Worm (Caenorhabditis elegans): ENCODE measurements around the gene drd-1.

drd-1 gene

ce11 chrII:8405303-8405702, 17.5 kb downstream of the drd-1 start, which contains the start of gene ubc-24:
Gene ubc-24, plus strand, starts transcription at chrII:8405603.
- TF ChIP-seq ceh-82 (tag; optimal IDR thresholded peaks at IDR 0.05) (no peak), ceh-16 (tag; optimal IDR thresholded peaks at IDR 0.05) (no peak), elt-2 (tag; optimal IDR thresholded peaks at IDR 0.05) (no peak), elt-1 (tag; optimal IDR thresholded peaks at IDR 0.05) (no peak), R02D3.7 (tag; optimal IDR thresholded peaks at IDR 0.05) (no peak), nhr-76 (tag; optimal IDR thresholded peaks at IDR 0.05) (no peak), lin-15B (tag; optimal IDR thresholded peaks at IDR 0.05) (no peak), mdl-1 (tag; optimal IDR thresholded peaks at IDR 0.05) (no peak), skn-1 (tag; optimal IDR thresholded peaks at IDR 0.05) (no peak), zag-1 (tag; optimal IDR thresholded peaks at IDR 0.05) (no peak), ceh-28 (tag; optimal IDR thresholded peaks at IDR 0.05) (no peak), nhr-23 (tag; optimal IDR thresholded peaks at IDR 0.05) (no peak), egl-5 (tag; optimal IDR thresholded peaks at IDR 0.05) (no peak), lsy-12 (tag; optimal IDR thresholded peaks at IDR 0.05) (no peak), unc-39 (tag; optimal IDR thresholded peaks at IDR 0.05) (no peak), ama-1 (optimal IDR thresholded peaks at IDR 0.05) (no peak), nhr-25 (tag; optimal IDR thresholded peaks at IDR 0.05) (no peak), nhr-43 (tag; optimal IDR thresholded peaks at IDR 0.05; ENCODE audit: poor library complexity, severe bottlenecking) (no peak), daf-12 (tag; optimal IDR thresholded peaks at IDR 0.05) (no peak)

ce11 chrII:8407491-8407890, 19.6 kb downstream of the drd-1 start, which contains the start of gene sra-13:
Gene sra-13, plus strand, starts transcription at chrII:8407685.
- no peak for TF ChIP-seq skn-1 (tag; optimal IDR thresholded peaks at IDR 0.05)

ce11 chrII:8409538-8409937, 21.7 kb downstream of the drd-1 start:
- TF ChIP-seq nhr-25 (tag; optimal IDR thresholded peaks at IDR 0.05) (peak; percentile 50), lin-39 (tag; optimal IDR thresholded peaks at IDR 0.05) (peak; percentile 64), elt-2 (tag; optimal IDR thresholded peaks at IDR 0.05) (no peak)

- no peak for TF ChIP-seq unc-39 (tag; optimal IDR thresholded peaks at IDR 0.05)
- TF ChIP-seq nhr-11 (tag; optimal IDR thresholded peaks at IDR 0.05): no peak
- TF ChIP-seq egl-27 (tag; optimal IDR thresholded peaks at IDR 0.05): no peak
- TF ChIP-seq fos-1 (tag; optimal IDR thresholded peaks at IDR 0.05): no peak
- no peak for TF ChIP-seq fkh-10 (GFP tag; optimal IDR thresholded peaks at IDR 0.05)
- TF ChIP-seq lin-15B (tag; optimal IDR thresholded peaks at IDR 0.05): no peak
- TF ChIP-seq tbx-2 (tag; optimal IDR thresholded peaks at IDR 0.05): no peak
- TF ChIP-seq hmg-11 (tag; optimal IDR thresholded peaks at IDR 0.05): no peak
- no peak for TF ChIP-seq ZK546.5 (tag; optimal IDR thresholded peaks at IDR 0.05)
- TF ChIP-seq nhr-237 (tag; optimal IDR thresholded peaks at IDR 0.05): no peak
- no peak for TF ChIP-seq snpc-4 (tag; optimal IDR thresholded peaks at IDR 0.05)
- no peak for TF ChIP-seq nhr-12 (tag; optimal IDR thresholded peaks at IDR 0.05)
- no peak for TF ChIP-seq ceh-28 (tag; optimal IDR thresholded peaks at IDR 0.05)
- TF ChIP-seq ceh-82 (tag; optimal IDR thresholded peaks at IDR 0.05): no peak
Measured at ce11 chrII:8411002-8411401, 23.2 kb downstream of the drd-1 start.

- TF ChIP-seq pqm-1 (tag; optimal IDR thresholded peaks at IDR 0.05): peak; percentile 16
- no peak for TF ChIP-seq zag-1 (tag; optimal IDR thresholded peaks at IDR 0.05)
- no peak for TF ChIP-seq mml-1 (tag; optimal IDR thresholded peaks at IDR 0.05)
- TF ChIP-seq pha-4 (tag; optimal IDR thresholded peaks at IDR 0.05): no peak
- no peak for TF ChIP-seq egl-5 (tag; optimal IDR thresholded peaks at IDR 0.05)
- TF ChIP-seq ceh-9 (tag; optimal IDR thresholded peaks at IDR 0.05): no peak
- TF ChIP-seq aly-2 (tag; optimal IDR thresholded peaks at IDR 0.05): no peak
- peak; percentile 37 for TF ChIP-seq elt-2 (tag; optimal IDR thresholded peaks at IDR 0.05)
- no peak for TF ChIP-seq daf-12 (tag; optimal IDR thresholded peaks at IDR 0.05)
- no peak for TF ChIP-seq fkh-2 (tag; optimal IDR thresholded peaks at IDR 0.05)
- no peak for TF ChIP-seq jun-1 (tag; optimal IDR thresholded peaks at IDR 0.05)
- TF ChIP-seq egl-27 (tag; optimal IDR thresholded peaks at IDR 0.05): no peak
- no peak for TF ChIP-seq nhr-237 (tag; optimal IDR thresholded peaks at IDR 0.05)
- TF ChIP-seq ceh-28 (tag; optimal IDR thresholded peaks at IDR 0.05): no peak
- no peak for TF ChIP-seq ama-1 (optimal IDR thresholded peaks at IDR 0.05)
- no peak for TF ChIP-seq eor-1 (tag; optimal IDR thresholded peaks at IDR 0.05)
- TF ChIP-seq lin-39 (tag; optimal IDR thresholded peaks at IDR 0.05): no peak
Measured at ce11 chrII:8412061-8412721, 24.3 kb downstream of the drd-1 start, which contains the start of gene efl-3. Gene efl-3, plus strand, starts transcription at chrII:8412671.
